Worm (Caenorhabditis elegans): ENCODE measurements around the gene F56D2.8.

DNA sequence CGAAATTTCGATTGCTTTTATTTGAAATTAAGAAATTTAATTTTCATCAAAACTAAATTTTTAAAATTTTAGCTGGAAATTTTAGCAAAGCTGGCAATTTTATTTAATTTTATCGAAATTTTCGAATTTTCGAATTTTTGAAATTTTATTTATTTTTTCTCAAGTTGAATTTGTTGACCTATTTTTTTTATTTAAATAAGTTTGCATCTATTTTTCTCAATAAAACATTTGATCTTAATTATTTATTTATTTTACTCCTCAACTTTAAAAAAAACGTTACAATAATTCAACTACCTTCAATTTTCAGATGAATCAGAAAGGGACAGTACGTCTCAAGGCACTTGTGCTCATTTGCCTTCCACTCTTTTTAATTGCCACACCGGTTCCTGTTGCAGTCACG lies 42.2 kb upstream of the F56D2.8 start, which contains the start of gene daf-4:
- TF ChIP-seq B0310.2 (tag; optimal IDR thresholded peaks at IDR 0.05) (no peak), flt-1 (GFP tag; IDR thresholded peaks at IDR 0.05) (no peak), hnd-1 (tag; optimal IDR thresholded peaks at IDR 0.05) (no peak), ama-1 (optimal IDR thresholded peaks at IDR 0.05) (no peak), ceh-36 (tag; optimal IDR thresholded peaks at IDR 0.05) (no peak), aly-1 (tag; optimal IDR thresholded peaks at IDR 0.05) (no peak), tra-4 (tag; optimal IDR thresholded peaks at IDR 0.05) (no peak), pes-1 (GFP tag; IDR thresholded peaks at IDR 0.05) (no peak), hmbx-1 (tag; optimal IDR thresholded peaks at IDR 0.05) (no peak), tbx-37 (GFP tag; conservative IDR thresholded peaks at IDR 0.05) (no peak), hmg-4 (GFP tag; optimal IDR thresholded peaks at IDR 0.05) (no peak), F13C5.2 (tag; optimal IDR thresholded peaks at IDR 0.05) (no peak)

Data from whole organism, early embryonic.